Worm (Caenorhabditis elegans): ENCODE results near the gene Y113G7B.28.

Y113G7B.28 gene

ce11 chrV:20234439-20234838 is 38.7 kb downstream of the Y113G7B.28 start (continued):
- no peak for TF ChIP-seq tbx-9 (tag; optimal IDR thresholded peaks at IDR 0.05; ENCODE audit: borderline replicate concordance)
- TF ChIP-seq madf-10 (tag; optimal IDR thresholded peaks at IDR 0.05) = no peak
- no peak for TF ChIP-seq die-1 (tag; optimal IDR thresholded peaks at IDR 0.05)
- TF ChIP-seq gei-17 (GFP tag; optimal IDR thresholded peaks at IDR 0.05) = no peak
- no peak for TF ChIP-seq repo-1 (tag; optimal IDR thresholded peaks at IDR 0.05)
- no peak for TF ChIP-seq lir-1 (GFP tag; conservative IDR thresholded peaks at IDR 0.05)
- TF ChIP-seq aptf-3 (GFP tag; IDR thresholded peaks at IDR 0.05) = 0 out of 2 replicates have a peak, but pooled peaks have one; percentile 33
- no peak for TF ChIP-seq K12H6.12 (tag; optimal IDR thresholded peaks at IDR 0.05)
- TF ChIP-seq B0336.3 (GFP tag; IDR thresholded peaks at IDR 0.05) = peak; percentile 44; the same call in 1 of the 2 replicates
- TF ChIP-seq lin-26 (GFP tag; IDR thresholded peaks at IDR 0.05) = peak; percentile 42; the same call in 1 of the 2 replicates
- TF ChIP-seq Y67H2A.10 (GFP tag; conservative IDR thresholded peaks at IDR 0.05) = no peak
- peak; percentile 4 for TF ChIP-seq F52B5.7 (tag; optimal IDR thresholded peaks at IDR 0.05)
- TF ChIP-seq snpc-3.4 (tag; optimal IDR thresholded peaks at IDR 0.05) = no peak
- TF ChIP-seq nhr-120 (GFP tag; IDR thresholded peaks at IDR 0.05) = 0 out of 2 replicates have a peak, but pooled peaks have one; percentile 14
- TF ChIP-seq Y95B8A.8 (GFP tag; IDR thresholded peaks at IDR 0.05) = no peak
- TF ChIP-seq him-1 (tag; optimal IDR thresholded peaks at IDR 0.05) = peak; percentile 3
- 0 out of 2 replicates have a peak, but pooled peaks have one; percentile 5 for TF ChIP-seq ztf-25 (GFP tag; IDR thresholded peaks at IDR 0.05)
- peak; percentile 27 for TF ChIP-seq B0261.1 (tag; optimal IDR thresholded peaks at IDR 0.05)
- peak; percentile 7 for TF ChIP-seq attf-5 (GFP tag; optimal IDR thresholded peaks at IDR 0.05)
- TF ChIP-seq hlh-12 (tag; optimal IDR thresholded peaks at IDR 0.05) = no peak
- TF ChIP-seq T26A5.8 (tag; optimal IDR thresholded peaks at IDR 0.05) = no peak
- peak; percentile 57 for TF ChIP-seq chd-7 (tag; optimal IDR thresholded peaks at IDR 0.05)
- TF ChIP-seq lag-1 (GFP tag; IDR thresholded peaks at IDR 0.05) = no peak
- TF ChIP-seq efl-1 (GFP tag; optimal IDR thresholded peaks at IDR 0.05) = no peak
- TF ChIP-seq let-607 (tag; optimal IDR thresholded peaks at IDR 0.05) = no peak
- TF ChIP-seq dox-1 (GFP tag; IDR thresholded peaks at IDR 0.05) = no peak
- TF ChIP-seq madf-6 (GFP tag; IDR thresholded peaks at IDR 0.05) = peak; percentile 34; the same call in 1 of the 2 replicates
- TF ChIP-seq somi-1 (GFP tag; optimal IDR thresholded peaks at IDR 0.05) = no peak
- 0 out of 2 replicates have a peak, but pooled peaks have one; percentile 14 for TF ChIP-seq pbrm-1 (GFP tag; IDR thresholded peaks at IDR 0.05)
- TF ChIP-seq nfya-2 (GFP tag; IDR thresholded peaks at IDR 0.05) = no peak
- no peak for TF ChIP-seq B0035.1 (tag; optimal IDR thresholded peaks at IDR 0.05)
- TF ChIP-seq hmg-1.2 (GFP tag; IDR thresholded peaks at IDR 0.05) = no peak
- TF ChIP-seq T07F8.4 (tag; optimal IDR thresholded peaks at IDR 0.05) = no peak
- no peak for TF ChIP-seq cebp-1 (GFP tag; IDR thresholded peaks at IDR 0.05)
- peak; percentile 21 for TF ChIP-seq cebp-1 (tag; optimal IDR thresholded peaks at IDR 0.05)
- 0 out of 2 replicates have a peak, but pooled peaks have one; percentile 8 for TF ChIP-seq D2030.7 (GFP tag; IDR thresholded peaks at IDR 0.05)
- TF ChIP-seq ekl-4 (GFP tag; IDR thresholded peaks at IDR 0.05) = 0 out of 2 replicates have a peak, but pooled peaks have one; percentile 37
- TF ChIP-seq F39B2.1 (GFP tag; IDR thresholded peaks at IDR 0.05) = peak; percentile 63; the same call in 1 of the 2 replicates

ce11 chrV:20235231-20235630 is 39.4 kb downstream of the Y113G7B.28 start:
- no peak for TF ChIP-seq lag-1 (GFP tag; IDR thresholded peaks at IDR 0.05)
- TF ChIP-seq F22D6.2 (tag; optimal IDR thresholded peaks at IDR 0.05) = no peak
- TF ChIP-seq nfya-1 (tag; optimal IDR thresholded peaks at IDR 0.05; ENCODE audit: borderline replicate concordance, insufficient read depth) = no peak
- TF ChIP-seq ama-1 (optimal IDR thresholded peaks at IDR 0.05) = no peak
- TF ChIP-seq ama-1 (GFP tag; optimal IDR thresholded peaks at IDR 0.05) = no peak
- TF ChIP-seq xnd-1 (tag; optimal IDR thresholded peaks at IDR 0.05) = no peak
- TF ChIP-seq madf-3 (GFP tag; IDR thresholded peaks at IDR 0.05) = no peak
